Fruit fly (Drosophila melanogaster) whole organism, embryonic: ENCODE results near the gene CG6443.

Experiments
- Bgb ChIP-seq: fragments of 200-800 bp; sonication (Bioruptor generic); IDR thresholded peaks from 2 replicates; pipeline ENCODE4 v1.3.6; 2022; ENCODE audit warnings: missing biosample characterization, missing genetic modification characterization; ENCODE audit not compliant: partially characterized antibody
- CG10274 ChIP-seq: fragments of 200-800 bp; sonication (Bioruptor generic); optimal IDR thresholded peaks from 3 replicates; lab custom pipeline; 2017; ENCODE audit warnings: missing biosample characterization, mild to moderate bottlenecking, missing genetic modification characterization
- CG11247 ChIP-seq: fragments of 200-800 bp; sonication (Bioruptor generic); IDR thresholded peaks from 2 replicates; pipeline ENCODE4 v1.3.6; 2022; ENCODE audit warnings: missing biosample characterization, missing genetic modification characterization
- CG1233 ChIP-seq: fragments of 200-800 bp; sonication (Bioruptor generic); optimal IDR thresholded peaks from 4 replicates; lab custom pipeline; 2018; ENCODE audit warnings: missing biosample characterization, mild to moderate bottlenecking, missing genetic modification characterization
- CG14710 ChIP-seq: fragments of 200-800 bp; sonication (Bioruptor generic); optimal IDR thresholded peaks from 3 replicates; lab custom pipeline; 2019; ENCODE audit warnings: missing biosample characterization, mild to moderate bottlenecking, missing genetic modification characterization, moderate library complexity
- CG14860 ChIP-seq: fragments of 200-800 bp; sonication (Bioruptor generic); IDR thresholded peaks from 3 replicates; pipeline ENCODE4 v1.3.6; 2022; ENCODE audit warnings: missing biosample characterization, missing genetic modification characterization; ENCODE audit not compliant: partially characterized antibody
- CG16863 ChIP-seq: fragments of 200-800 bp; sonication (Bioruptor generic); optimal IDR thresholded peaks from 3 replicates; lab custom pipeline; 2016; ENCODE audit warnings: missing biosample characterization, missing genetic modification characterization
- CG17802 ChIP-seq: fragments of 200-800 bp; sonication (Bioruptor generic); optimal IDR thresholded peaks from 2 replicates; lab custom pipeline; 2018; ENCODE audit warnings: missing biosample characterization, mild to moderate bottlenecking, missing genetic modification characterization, moderate library complexity
- CG2116 ChIP-seq: fragments of 200-800 bp; sonication (Bioruptor generic); optimal IDR thresholded peaks from 3 replicates; lab custom pipeline; 2018; ENCODE audit warnings: missing biosample characterization, mild to moderate bottlenecking, missing genetic modification characterization
- CG2199 ChIP-seq: fragments of 200-800 bp; sonication (Bioruptor generic); IDR thresholded peaks from 3 replicates; pipeline ENCODE4 v1.3.6; 2022; ENCODE audit warnings: missing biosample characterization, missing genetic modification characterization
- CG34224 ChIP-seq: fragments of 200-800 bp; sonication (Bioruptor generic); IDR thresholded peaks from 3 replicates; pipeline ENCODE4 v1.3.6; 2022; ENCODE audit warnings: missing biosample characterization, missing genetic modification characterization; ENCODE audit not compliant: partially characterized antibody
- CG34376 ChIP-seq: fragments of 200-800 bp; sonication (Bioruptor generic); optimal IDR thresholded peaks from 2 replicates; lab custom pipeline; 2018; ENCODE audit warnings: missing biosample characterization, mild to moderate bottlenecking, missing genetic modification characterization
- CG42726 ChIP-seq: fragments of 200-800 bp; sonication (Bioruptor generic); IDR thresholded peaks from 2 replicates; pipeline ENCODE4 v1.3.6; 2022; ENCODE audit warnings: missing biosample characterization, missing genetic modification characterization; ENCODE audit not compliant: partially characterized antibody
- CG6791 ChIP-seq: fragments of 200-800 bp; sonication (Bioruptor generic); IDR thresholded peaks from 3 replicates; pipeline ENCODE4 v1.3.6; 2022; ENCODE audit warnings: missing biosample characterization, missing genetic modification characterization; ENCODE audit not compliant: partially characterized antibody
- CG7963 ChIP-seq: fragments of 200-800 bp; sonication (Bioruptor generic); IDR thresholded peaks from 3 replicates; pipeline ENCODE4 v1.3.6; 2022; ENCODE audit warnings: missing biosample characterization, missing genetic modification characterization; ENCODE audit not compliant: partially characterized antibody
- CG9437 ChIP-seq: fragments of 200-800 bp; sonication (Bioruptor generic); optimal IDR thresholded peaks from 2 replicates; lab custom pipeline; 2018; ENCODE audit warnings: missing biosample characterization, mild to moderate bottlenecking, missing genetic modification characterization
- CHES-1-like ChIP-seq: fragments of 200-800 bp; sonication (Bioruptor generic); optimal IDR thresholded peaks from 2 replicates; lab custom pipeline; 2016; ENCODE audit warnings: missing biosample characterization, missing genetic modification characterization
- Dip3 ChIP-seq: fragments of 200-800 bp; sonication (Bioruptor generic); optimal IDR thresholded peaks from 3 replicates; lab custom pipeline; 2016; ENCODE audit warnings: missing biosample characterization, missing genetic modification characterization
- Dp ChIP-seq: fragments of 200-800 bp; sonication (Bioruptor generic); optimal IDR thresholded peaks from 2 replicates; lab custom pipeline; 2018; ENCODE audit warnings: missing biosample characterization, mild to moderate bottlenecking, missing genetic modification characterization, moderate library complexity
- HLHmδ ChIP-seq: fragments of 200-800 bp; sonication (Bioruptor generic); optimal IDR thresholded peaks from 2 replicates; lab custom pipeline; 2018; ENCODE audit warnings: missing biosample characterization, mild to moderate bottlenecking, missing genetic modification characterization, moderate library complexity
- Lpt ChIP-seq: fragments of >200 bp; optimal IDR thresholded peaks from 2 replicates; lab custom pipeline; 2018; ENCODE audit warnings: missing biosample characterization, missing genetic modification characterization
- Myb ChIP-seq: fragments of 200-800 bp; sonication (Bioruptor generic); optimal IDR thresholded peaks from 2 replicates; lab custom pipeline; 2016; ENCODE audit warnings: missing biosample characterization, missing genetic modification characterization
- NC2β ChIP-seq: fragments of 200-800 bp; sonication (Bioruptor generic); optimal IDR thresholded peaks from 2 replicates; lab custom pipeline; 2016; ENCODE audit warnings: missing biosample characterization, missing genetic modification characterization
- NFAT ChIP-seq: fragments of 200-800 bp; sonication (Bioruptor generic); IDR thresholded peaks from 2 replicates; pipeline ENCODE4 v1.3.6; 2022; ENCODE audit warnings: missing biosample characterization, missing genetic modification characterization
- Optix ChIP-seq: fragments of 200-800 bp; sonication (Bioruptor generic); IDR thresholded peaks from 3 replicates; pipeline ENCODE4 v1.3.6; 2022; ENCODE audit warnings: missing biosample characterization, missing genetic modification characterization
- Rx ChIP-seq: fragments of 200-800 bp; sonication (Bioruptor generic); IDR thresholded peaks from 2 replicates; pipeline ENCODE4 v1.3.6; 2022; ENCODE audit warnings: missing biosample characterization, missing genetic modification characterization
- Scr ChIP-seq: fragments of 200-800 bp; sonication (Bioruptor generic); IDR thresholded peaks from 2 replicates; pipeline ENCODE4 v1.3.6; 2022; ENCODE audit warnings: missing biosample characterization, missing genetic modification characterization; ENCODE audit not compliant: partially characterized antibody
- Sin3A ChIP-seq: fragments of >200 bp; optimal IDR thresholded peaks from 2 replicates; lab custom pipeline; 2018
- Sox102F ChIP-seq: fragments of 200-800 bp; sonication (Bioruptor generic); optimal IDR thresholded peaks from 2 replicates; lab custom pipeline; 2018; ENCODE audit warnings: missing biosample characterization, mild to moderate bottlenecking, missing genetic modification characterization, moderate library complexity
- Sry-δ ChIP-seq: fragments of 200-800 bp; sonication (Bioruptor generic); optimal IDR thresholded peaks from 2 replicates; lab custom pipeline; 2016; ENCODE audit warnings: missing biosample characterization, missing genetic modification characterization
- dan ChIP-seq: fragments of 200-800 bp; sonication (Bioruptor generic); IDR thresholded peaks from 2 replicates; pipeline ENCODE4 v1.3.6; 2022; ENCODE audit warnings: missing biosample characterization, missing genetic modification characterization
- en ChIP-seq: fragments of 200-800 bp; sonication (Bioruptor generic); optimal IDR thresholded peaks from 2 replicates; lab custom pipeline; 2016; ENCODE audit warnings: missing biosample characterization, missing genetic modification characterization
- exex ChIP-seq: fragments of 200-800 bp; sonication (Bioruptor generic); optimal IDR thresholded peaks from 4 replicates; lab custom pipeline; 2018; ENCODE audit warnings: missing biosample characterization, mild to moderate bottlenecking, missing genetic modification characterization, moderate library complexity
- fd102C ChIP-seq: fragments of 200-800 bp; sonication (Bioruptor generic); optimal IDR thresholded peaks from 2 replicates; lab custom pipeline; 2018; ENCODE audit warnings: missing biosample characterization, mild to moderate bottlenecking, missing genetic modification characterization, moderate library complexity
- ftz-f1 ChIP-seq: fragments of 200-800 bp; sonication (Bioruptor generic); optimal IDR thresholded peaks from 2 replicates; lab custom pipeline; 2016; ENCODE audit warnings: missing biosample characterization, missing genetic modification characterization
- hb ChIP-seq: fragments of 200-800 bp; sonication (Bioruptor generic); IDR thresholded peaks from 3 replicates; pipeline ENCODE4 v1.3.6; 2022; ENCODE audit warnings: missing biosample characterization, missing genetic modification characterization; ENCODE audit not compliant: partially characterized antibody
- jing ChIP-seq: fragments of 200-800 bp; sonication (Bioruptor generic); optimal IDR thresholded peaks from 2 replicates; lab custom pipeline; 2018; ENCODE audit warnings: missing biosample characterization, mild to moderate bottlenecking, missing genetic modification characterization
- odd ChIP-seq: fragments of 200-800 bp; sonication (Bioruptor generic); optimal IDR thresholded peaks from 2 replicates; lab custom pipeline; 2017; ENCODE audit warnings: missing biosample characterization, mild to moderate bottlenecking, missing genetic modification characterization
- org-1 ChIP-seq: fragments of 200-800 bp; sonication (Bioruptor generic); optimal IDR thresholded peaks from 2 replicates; lab custom pipeline; 2017; ENCODE audit warnings: missing biosample characterization, missing genetic modification characterization
- pan ChIP-seq, 4 experiments: fragments of >200 bp in 3 of 4; fragments of 200-800 bp in 1 of 4; sonication (Bioruptor generic) in 1 of 4; optimal IDR thresholded peaks in 3 of 4; IDR thresholded peaks in 1 of 4; 2 replicates each; pipeline versions ENCODE4 v1.3.6 to Lab custom; 2017 to 2022; ENCODE audit warnings: missing biosample characterization in 2 of 4, missing genetic modification characterization in 2 of 4, mixed read lengths in 1 of 4
- pfk ChIP-seq: fragments of 200-800 bp; sonication (Bioruptor generic); optimal IDR thresholded peaks from 2 replicates; lab custom pipeline; 2018; ENCODE audit warnings: missing biosample characterization, mild to moderate bottlenecking, missing genetic modification characterization, moderate library complexity
- phol ChIP-seq: fragments of 200-800 bp; sonication (Bioruptor generic); optimal IDR thresholded peaks from 3 replicates; lab custom pipeline; 2018; ENCODE audit warnings: missing biosample characterization, mild to moderate bottlenecking, missing genetic modification characterization, moderate library complexity
- pzg ChIP-seq: fragments of 200-800 bp; sonication (Bioruptor generic); optimal IDR thresholded peaks from 3 replicates; lab custom pipeline; 2018; ENCODE audit warnings: missing biosample characterization, mild to moderate bottlenecking, missing genetic modification characterization, moderate library complexity
- slbo ChIP-seq: fragments of 200-800 bp; sonication (Bioruptor generic); IDR thresholded peaks from 2 replicates; pipeline ENCODE4 v1.3.6; 2022; ENCODE audit warnings: missing biosample characterization, missing genetic modification characterization
- stwl ChIP-seq: fragments of 200-800 bp; sonication (Bioruptor generic); optimal IDR thresholded peaks from 3 replicates; lab custom pipeline; 2018; ENCODE audit warnings: missing biosample characterization, mild to moderate bottlenecking, missing genetic modification characterization, moderate library complexity
- sug ChIP-seq: fragments of 200-800 bp; optimal IDR thresholded peaks from 2 replicates; lab custom pipeline; 2019; ENCODE audit warnings: missing biosample characterization, mild to moderate bottlenecking, missing genetic modification characterization, moderate library complexity
- trem ChIP-seq: fragments of 200-800 bp; optimal IDR thresholded peaks from 3 replicates; lab custom pipeline; 2019; ENCODE audit warnings: missing biosample characterization, mild to moderate bottlenecking, missing genetic modification characterization, moderate library complexity
- wdn ChIP-seq: fragments of 200-800 bp; sonication (Bioruptor generic); IDR thresholded peaks from 2 replicates; pipeline ENCODE4 v1.3.6; 2022; ENCODE audit warnings: missing biosample characterization, missing genetic modification characterization

The CG6443 gene

DNA sequence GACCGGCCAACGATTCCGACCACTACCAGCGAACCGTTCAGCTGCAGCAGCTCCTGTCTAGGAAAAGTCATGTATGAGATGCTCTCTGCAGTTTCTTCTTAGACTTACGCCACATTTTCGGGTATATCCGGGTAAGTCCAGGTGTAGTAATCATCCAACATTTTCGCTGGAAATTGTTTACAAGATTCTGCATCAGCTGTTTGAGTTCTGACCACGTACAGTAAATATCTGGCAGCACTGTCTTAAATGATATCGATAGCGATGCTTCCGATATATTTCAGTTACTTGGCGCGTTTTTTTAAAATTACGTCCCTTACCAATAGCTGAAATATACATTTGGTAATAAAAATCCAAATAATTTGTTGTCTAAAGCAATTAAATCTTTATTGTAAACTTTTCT lies 14.9 kb downstream of the CG6443 start, which contains the start of gene CG6729 (continued):
- TF ChIP-seq CG34376 (GFP tag; lab: Kevin White, UChicago) (no peak), CG6791 (peak; percentile 80), CG9437 (no peak), Optix (GFP tag; lab: Robert Waterston, UW) (no peak), NC2β (GFP tag; lab: Kevin White, UChicago) (no peak), Dp (GFP tag; lab: Kevin White, UChicago) (peak; percentile 93), jing (no peak), ftz-f1 (no peak), Rx (GFP tag; lab: Robert Waterston, UW) (no peak), Bgb (GFP tag; lab: Robert Waterston, UW) (peak; percentile 76), CHES-1-like (GFP tag; lab: Kevin White, UChicago) (no peak), sug (no peak), trem (tag; lab: Kevin White, UChicago) (peak; percentile 64), en (GFP tag; lab: Kevin White, UChicago) (no peak), odd (no peak), NFAT (no peak), Lpt (no peak), pzg (GFP tag; lab: Kevin White, UChicago) (peak; percentile 74), org-1 (GFP tag; lab: Kevin White, UChicago) (no peak), pan (optimal IDR thresholded peaks at IDR 0.05; lab: Kevin White, UChicago) (no peak), pan (GFP tag; optimal IDR thresholded peaks at IDR 0.05 in 1 of 2, IDR thresholded peaks at IDR 0.05 in 1 of 2) (no peak), CG1233 (GFP tag; lab: Kevin White, UChicago) (no peak), Myb (GFP tag; lab: Kevin White, UChicago) (peak; percentile 91), CG2199 (no peak), fd102C (GFP tag; lab: Kevin White, UChicago) (no peak), hb (peak; percentile 68; the same call in 2 of the 3 replicates), CG17802 (tag; lab: Kevin White, UChicago) (no peak), HLHmδ (GFP tag; lab: Kevin White, UChicago) (no peak), Sox102F (GFP tag; lab: Kevin White, UChicago) (no peak), CG14860 (GFP tag; lab: Robert Waterston, UW) (peak; percentile 66), wdn (no peak), CG42726 (GFP tag; lab: Robert Waterston, UW) (no peak), CG11247 (no peak), CG16863 (GFP tag; lab: Kevin White, UChicago) (no peak), Scr (GFP tag; lab: Robert Waterston, UW) (peak; percentile 70), pfk (GFP tag; lab: Kevin White, UChicago) (no peak), CG7963 (GFP tag; lab: Robert Waterston, UW) (0 out of 3 replicates have a peak, but pooled peaks have one; percentile 40), CG14710 (tag; lab: Kevin White, UChicago) (peak; percentile 41), phol (tag; lab: Kevin White, UChicago) (peak; percentile 51), slbo (no peak), dan (GFP tag; lab: Robert Waterston, UW) (no peak), Sry-δ (GFP tag; lab: Kevin White, UChicago) (peak; percentile 72), CG2116 (GFP tag; lab: Kevin White, UChicago) (peak; percentile 92), CG34224 (GFP tag; lab: Robert Waterston, UW) (peak; percentile 78), stwl (tag; lab: Kevin White, UChicago) (peak; percentile 58), Dip3 (no peak), Sin3A (lab: Kevin White, UChicago) (peak; percentile 26), exex (tag; lab: Kevin White, UChicago) (no peak), CG10274 (no peak)
